Worm (Caenorhabditis elegans): ENCODE measurements around the gene spe-45.

Gene spe-45

ce11 chrIV:12419291-12419690, 29.4 kb upstream of the spe-45 start:
- TF ChIP-seq flt-1 (GFP tag; IDR thresholded peaks at IDR 0.05) (no peak), cog-1 (tag; optimal IDR thresholded peaks at IDR 0.05) (no peak), ztf-29 (GFP tag; IDR thresholded peaks at IDR 0.05) (no peak), med-1 (GFP tag; optimal IDR thresholded peaks at IDR 0.05; ENCODE audit: insufficient read depth) (no peak), T22C8.4 (GFP tag; IDR thresholded peaks at IDR 0.05) (no peak), ref-1 (GFP tag; conservative IDR thresholded peaks at IDR 0.05) (no peak), tab-1 (GFP tag; IDR thresholded peaks at IDR 0.05) (no peak), ztf-23 (GFP tag; IDR thresholded peaks at IDR 0.05) (no peak), klf-2 (GFP tag; conservative IDR thresholded peaks at IDR 0.05) (no peak)

DNA sequence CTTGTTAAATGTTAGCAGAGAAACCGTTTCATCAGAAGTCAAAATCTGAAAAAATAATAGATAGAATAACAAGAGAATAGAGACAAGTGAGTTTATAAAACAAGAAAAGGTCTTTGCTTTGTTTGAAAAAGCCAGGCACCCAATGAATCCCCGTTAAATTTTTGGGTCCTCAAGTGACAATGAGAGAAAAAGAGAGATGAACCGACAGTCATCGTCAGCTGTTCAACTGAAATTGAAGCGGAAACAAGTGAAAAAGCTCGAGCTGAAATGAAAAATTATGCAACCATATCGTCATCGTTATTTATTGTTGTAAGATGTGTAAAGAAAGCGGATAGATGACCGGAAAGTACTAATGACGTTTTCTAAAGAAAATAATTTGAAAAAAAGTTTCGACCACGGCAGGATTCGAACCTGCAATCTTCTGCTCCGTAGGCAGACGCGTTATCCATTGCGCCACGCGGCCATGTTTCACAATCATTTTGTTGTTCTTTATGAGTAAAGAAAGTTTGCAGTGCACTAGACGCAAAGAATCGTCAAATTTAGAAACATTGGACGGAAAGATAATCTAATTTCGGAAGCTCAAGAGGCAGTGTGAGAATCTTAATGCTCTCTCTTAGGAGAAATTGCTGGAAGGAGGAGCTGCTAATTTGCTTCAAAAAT, 27.8 kb upstream of the spe-45 start, which contains the start of gene F08G5.3:
Gene F08G5.3, minus strand, starts transcription at position 51 of the 660 bp plus-strand sequence.
- TF ChIP-seq flt-1 (GFP tag; IDR thresholded peaks at IDR 0.05) (peak; percentile 70), ztf-23 (GFP tag; IDR thresholded peaks at IDR 0.05) (no peak), cog-1 (tag; optimal IDR thresholded peaks at IDR 0.05) (no peak), ztf-29 (GFP tag; IDR thresholded peaks at IDR 0.05) (no peak), ref-1 (GFP tag; conservative IDR thresholded peaks at IDR 0.05) (no peak), tab-1 (GFP tag; IDR thresholded peaks at IDR 0.05) (peak; percentile 76; the same call in 1 of the 2 replicates), med-1 (GFP tag; optimal IDR thresholded peaks at IDR 0.05; ENCODE audit: insufficient read depth) (no peak), klf-2 (GFP tag; conservative IDR thresholded peaks at IDR 0.05) (no peak), T22C8.4 (GFP tag; IDR thresholded peaks at IDR 0.05) (no peak)

ce11 chrIV:12416629-12417404, 26.9 kb upstream of the spe-45 start:
- TF ChIP-seq flt-1 (GFP tag; IDR thresholded peaks at IDR 0.05) (peak; percentile 66), T22C8.4 (GFP tag; IDR thresholded peaks at IDR 0.05) (peak; percentile 53; the same call in 1 of the 2 replicates), tab-1 (GFP tag; IDR thresholded peaks at IDR 0.05) (peak; percentile 52; the same call in 1 of the 2 replicates), klf-2 (GFP tag; conservative IDR thresholded peaks at IDR 0.05) (no peak), ztf-23 (GFP tag; IDR thresholded peaks at IDR 0.05) (0 out of 2 replicates have a peak, but pooled peaks have one; percentile 38), ref-1 (GFP tag; conservative IDR thresholded peaks at IDR 0.05) (0 out of 2 replicates have a peak, but pooled peaks have one; percentile 5), ztf-29 (GFP tag; IDR thresholded peaks at IDR 0.05) (no peak), cog-1 (tag; optimal IDR thresholded peaks at IDR 0.05) (no peak), med-1 (GFP tag; optimal IDR thresholded peaks at IDR 0.05; ENCODE audit: insufficient read depth) (peak; percentile 23)

DNA sequence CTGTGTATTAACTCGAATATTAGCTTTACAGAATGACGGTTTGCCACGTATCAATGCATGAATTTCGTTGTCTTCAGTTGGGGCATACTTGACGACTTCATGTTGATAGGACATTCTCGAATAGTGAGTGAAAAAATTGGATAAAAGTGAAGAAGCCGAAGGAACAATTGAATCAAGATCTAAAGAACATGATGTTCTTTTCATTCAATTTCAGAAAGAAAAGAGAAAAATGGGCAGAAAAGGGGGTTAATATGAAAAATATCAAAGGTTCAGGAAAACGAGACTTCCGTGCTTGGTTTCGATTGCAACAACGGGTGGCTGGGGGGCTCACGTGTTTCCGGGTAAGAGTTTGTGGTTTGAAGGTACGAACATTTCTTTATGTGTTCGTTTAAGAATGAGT, 24.7 kb upstream of the spe-45 start:
- no peak for TF ChIP-seq med-1 (GFP tag; optimal IDR thresholded peaks at IDR 0.05; ENCODE audit: insufficient read depth)

ce11 chrIV:12410167-12410566, 20.3 kb upstream of the spe-45 start, which contains the start of gene acl-13:
Gene acl-13, plus strand, starts transcription at chrIV:12410467.
- TF ChIP-seq ztf-29 (GFP tag; IDR thresholded peaks at IDR 0.05) (no peak), klf-2 (GFP tag; conservative IDR thresholded peaks at IDR 0.05) (no peak)

- no peak for TF ChIP-seq cog-1 (tag; optimal IDR thresholded peaks at IDR 0.05)
- TF ChIP-seq ztf-29 (GFP tag; IDR thresholded peaks at IDR 0.05): no peak
- TF ChIP-seq tab-1 (GFP tag; IDR thresholded peaks at IDR 0.05): no peak
- TF ChIP-seq ztf-23 (GFP tag; IDR thresholded peaks at IDR 0.05): no peak
- no peak for TF ChIP-seq T22C8.4 (GFP tag; IDR thresholded peaks at IDR 0.05)
- TF ChIP-seq klf-2 (GFP tag; conservative IDR thresholded peaks at IDR 0.05): no peak
- TF ChIP-seq med-1 (GFP tag; optimal IDR thresholded peaks at IDR 0.05; ENCODE audit: insufficient read depth): no peak
- no peak for TF ChIP-seq flt-1 (GFP tag; IDR thresholded peaks at IDR 0.05)
- TF ChIP-seq ref-1 (GFP tag; conservative IDR thresholded peaks at IDR 0.05): no peak
Observed at ce11 chrIV:12408625-12409024, 18.7 kb upstream of the spe-45 start, which contains the start of gene dsb-1. Gene dsb-1, plus strand, starts transcription at chrIV:12408925.

DNA sequence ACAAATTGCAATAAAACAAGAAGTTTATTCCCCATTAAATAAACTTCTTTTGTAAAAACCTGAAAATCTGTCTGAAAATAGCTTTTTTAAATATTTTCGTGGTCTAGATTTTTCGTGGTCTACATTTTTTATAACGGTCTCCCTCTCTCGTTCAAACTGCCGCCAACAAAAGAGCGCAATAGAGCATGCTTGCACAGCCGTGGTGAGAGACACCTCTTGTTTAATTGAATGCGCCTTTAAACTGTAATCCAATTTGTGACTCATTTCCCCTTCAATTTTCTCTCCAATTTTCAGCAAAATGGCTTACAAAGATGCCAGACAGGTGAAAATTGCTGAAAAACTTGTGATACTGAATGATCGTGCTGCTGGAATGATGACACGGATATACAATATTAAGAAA, 14.2 kb upstream of the spe-45 start, which contains the start of gene gex-3:
Gene gex-3, plus strand, starts transcription at position 295 of the 400 bp plus-strand sequence.
- TF ChIP-seq ref-1 (GFP tag; conservative IDR thresholded peaks at IDR 0.05) (no peak), ztf-29 (GFP tag; IDR thresholded peaks at IDR 0.05) (no peak), ztf-23 (GFP tag; IDR thresholded peaks at IDR 0.05) (no peak; the same call in 1 of the 2 replicates), tab-1 (GFP tag; IDR thresholded peaks at IDR 0.05) (no peak), med-1 (GFP tag; optimal IDR thresholded peaks at IDR 0.05; ENCODE audit: insufficient read depth) (no peak), cog-1 (tag; optimal IDR thresholded peaks at IDR 0.05) (peak; percentile 47)

ce11 chrIV:12403440-12403839, 13.5 kb upstream of the spe-45 start:
- TF ChIP-seq ztf-23 (GFP tag; IDR thresholded peaks at IDR 0.05) (no peak), flt-1 (GFP tag; IDR thresholded peaks at IDR 0.05) (no peak), cog-1 (tag; optimal IDR thresholded peaks at IDR 0.05) (no peak), med-1 (GFP tag; optimal IDR thresholded peaks at IDR 0.05; ENCODE audit: insufficient read depth) (no peak), T22C8.4 (GFP tag; IDR thresholded peaks at IDR 0.05) (no peak), ztf-29 (GFP tag; IDR thresholded peaks at IDR 0.05) (no peak), ref-1 (GFP tag; conservative IDR thresholded peaks at IDR 0.05) (no peak), tab-1 (GFP tag; IDR thresholded peaks at IDR 0.05) (no peak), klf-2 (GFP tag; conservative IDR thresholded peaks at IDR 0.05) (no peak)

ce11 chrIV:12399983-12400382, 10.1 kb upstream of the spe-45 start:
- TF ChIP-seq ref-1 (GFP tag; conservative IDR thresholded peaks at IDR 0.05): no peak
- no peak for TF ChIP-seq cog-1 (tag; optimal IDR thresholded peaks at IDR 0.05)
- TF ChIP-seq klf-2 (GFP tag; conservative IDR thresholded peaks at IDR 0.05): no peak
- no peak for TF ChIP-seq ztf-23 (GFP tag; IDR thresholded peaks at IDR 0.05)
- TF ChIP-seq ztf-29 (GFP tag; IDR thresholded peaks at IDR 0.05): no peak
- TF ChIP-seq med-1 (GFP tag; optimal IDR thresholded peaks at IDR 0.05; ENCODE audit: insufficient read depth): no peak
- no peak for TF ChIP-seq tab-1 (GFP tag; IDR thresholded peaks at IDR 0.05)
- no peak for TF ChIP-seq flt-1 (GFP tag; IDR thresholded peaks at IDR 0.05)
- no peak for TF ChIP-seq T22C8.4 (GFP tag; IDR thresholded peaks at IDR 0.05)

Data from whole organism, midembryonic.